Fruit fly (Drosophila melanogaster): ENCODE measurements around the gene sas.

sas gene

dm6 chr3R:7216924-7217529 lies 54.4 kb downstream of the sas start, which contains the start of gene CG14606 (continued):
- TF ChIP-seq CG9817 (tag; optimal IDR thresholded peaks at IDR 0.05) (peak; percentile 18), CG15269 (tag; optimal IDR thresholded peaks at IDR 0.05) (peak; percentile 41), CG3281 (GFP tag; optimal IDR thresholded peaks at IDR 0.05) (peak; percentile 53), CG6689 (GFP tag; IDR thresholded peaks at IDR 0.05) (no peak), lab (GFP tag; optimal IDR thresholded peaks at IDR 0.05) (peak; percentile 65), Hmr (GFP tag; optimal IDR thresholded peaks at IDR 0.05) (peak; percentile 74), ssp (GFP tag; IDR thresholded peaks at IDR 0.05) (no peak), slou (GFP tag; optimal IDR thresholded peaks at IDR 0.05) (no peak), CG30020 (tag; optimal IDR thresholded peaks at IDR 0.05) (no peak), sug (tag; optimal IDR thresholded peaks at IDR 0.05) (peak; percentile 41), gfzf (GFP tag; optimal IDR thresholded peaks at IDR 0.05) (no peak), Asciz (GFP tag; optimal IDR thresholded peaks at IDR 0.05) (no peak), slbo (GFP tag; IDR thresholded peaks at IDR 0.05) (no peak), repo (GFP tag; optimal IDR thresholded peaks at IDR 0.05) (no peak), scrt (GFP tag; optimal IDR thresholded peaks at IDR 0.05) (peak; percentile 46), schlank (tag; optimal IDR thresholded peaks at IDR 0.05) (peak; percentile 36), BtbVII (GFP tag; optimal IDR thresholded peaks at IDR 0.05) (peak; percentile 21), CG33557 (GFP tag; optimal IDR thresholded peaks at IDR 0.05) (no peak), caup (GFP tag; optimal IDR thresholded peaks at IDR 0.05; ENCODE audit: severe bottlenecking) (peak; percentile 7), Meics (GFP tag; optimal IDR thresholded peaks at IDR 0.05) (peak; percentile 48), CG31441 (GFP tag; IDR thresholded peaks at IDR 0.05) (no peak), CG6765 (GFP tag; optimal IDR thresholded peaks at IDR 0.05) (no peak), B-H2 (GFP tag; optimal IDR thresholded peaks at IDR 0.05) (peak; percentile 21), jing (GFP tag; optimal IDR thresholded peaks at IDR 0.05) (no peak), sim (GFP tag; IDR thresholded peaks at IDR 0.05) (no peak), CG34376 (GFP tag; optimal IDR thresholded peaks at IDR 0.05) (peak; percentile 14), Hr78 (GFP tag; optimal IDR thresholded peaks at IDR 0.05) (no peak), CG8281 (tag; optimal IDR thresholded peaks at IDR 0.05) (no peak), lov (optimal IDR thresholded peaks at IDR 0.05) (no peak), lov (GFP tag; IDR thresholded peaks at IDR 0.05) (no peak), ftz-f1 (GFP tag; optimal IDR thresholded peaks at IDR 0.05) (no peak), MBD-R2 (GFP tag; IDR thresholded peaks at IDR 0.05) (no peak), lbe (GFP tag; optimal IDR thresholded peaks at IDR 0.05) (no peak), CrebB (tag; optimal IDR thresholded peaks at IDR 0.05) (no peak), B-H1 (GFP tag; IDR thresholded peaks at IDR 0.05) (no peak), CoRest (tag; optimal IDR thresholded peaks at IDR 0.05) (peak; percentile 21), Lim3 (GFP tag; IDR thresholded peaks at IDR 0.05) (no peak)

- TF ChIP-seq Hr78 (GFP tag; optimal IDR thresholded peaks at IDR 0.05) (no peak), CG7786 (GFP tag; optimal IDR thresholded peaks at IDR 0.05) (no peak), mirr (GFP tag; optimal IDR thresholded peaks at IDR 0.05) (no peak), CG1647 (GFP tag; optimal IDR thresholded peaks at IDR 0.05) (no peak), CG4820 (GFP tag; optimal IDR thresholded peaks at IDR 0.05) (no peak), E2f2 (GFP tag; IDR thresholded peaks at IDR 0.05) (no peak), B-H1 (GFP tag; IDR thresholded peaks at IDR 0.05) (no peak), hb (GFP tag; IDR thresholded peaks at IDR 0.05; ENCODE audit: partially characterized antibody) (no peak), CG5180 (GFP tag; optimal IDR thresholded peaks at IDR 0.05) (no peak), ERR (GFP tag; optimal IDR thresholded peaks at IDR 0.05) (no peak)
Measured at dm6 chr3R:7219605-7220004, 57.0 kb downstream of the sas start, which contains the start of gene CG14605. TSS of gene CG14605 (minus strand) at chr3R:7219705.

Measured in whole organism, embryonic.